Worm (Caenorhabditis elegans): ENCODE data around the gene fbxa-111.

- TF ChIP-seq lin-13 (GFP tag; optimal IDR thresholded peaks at IDR 0.05) (no peak), ZK546.5 (tag; optimal IDR thresholded peaks at IDR 0.05) (no peak), dve-1 (tag; optimal IDR thresholded peaks at IDR 0.05; ENCODE audit: insufficient read depth) (no peak), nhr-76 (tag; optimal IDR thresholded peaks at IDR 0.05) (no peak), lir-3 (tag; optimal IDR thresholded peaks at IDR 0.05) (no peak), T20F7.1 (GFP tag; optimal IDR thresholded peaks at IDR 0.05) (no peak), mdt-29 (GFP tag; IDR thresholded peaks at IDR 0.05) (no peak), egl-27 (tag; optimal IDR thresholded peaks at IDR 0.05) (no peak)
These were observed 42.9 kb upstream of the fbxa-111 start for ce11 chrV:16992383-16992782.

All from whole organism, L4 larva.